Worm (Caenorhabditis elegans) whole organism, L1 larva: Measurements from ENCODE around the gene T04G9.6.

Experiments used
- C34B4.2 ChIP-seq: sonication (generic microtip); optimal IDR thresholded peaks from 2 replicates; lab custom pipeline; 2017; ENCODE audit warnings: mild to moderate bottlenecking, missing genetic modification characterization, missing compliant biosample characterization
- F16B12.6 ChIP-seq: fragments of 150-350 bp; optimal IDR thresholded peaks from 2 replicates; lab custom pipeline; 2014; ENCODE audit warnings: missing biosample characterization, missing genetic modification characterization
- Y116A8C.19 ChIP-seq: sonication (generic microtip); optimal IDR thresholded peaks from 2 replicates; lab custom pipeline; 2016; ENCODE audit warnings: missing compliant biosample characterization, missing genetic modification characterization, borderline replicate concordance
- aly-2 ChIP-seq: fragments of 150-350 bp; optimal IDR thresholded peaks from 2 replicates; lab custom pipeline; 2014; ENCODE audit warnings: missing biosample characterization, missing genetic modification characterization
- blmp-1 ChIP-seq: fragments of 150-350 bp; optimal IDR thresholded peaks from 2 replicates; lab custom pipeline; 2014; ENCODE audit warnings: missing biosample characterization, missing genetic modification characterization
- ceh-63 ChIP-seq: fragments of 200-800 bp; sonication (Bioruptor generic); optimal IDR thresholded peaks from 2 replicates; lab custom pipeline; 2018; ENCODE audit warnings: mild to moderate bottlenecking, missing genetic modification characterization, missing compliant biosample characterization
- ceh-88 ChIP-seq: fragments of 200-800 bp; sonication (Bioruptor generic); IDR thresholded peaks from 2 replicates; pipeline ENCODE4 v1.3.6; 2022; ENCODE audit warnings: missing genetic modification characterization, missing compliant biosample characterization
- ceh-90 ChIP-seq: sonication (generic microtip); optimal IDR thresholded peaks from 2 replicates; lab custom pipeline; 2016; ENCODE audit warnings: missing genetic modification characterization, missing compliant biosample characterization
- ces-1 ChIP-seq: fragments of 150-350 bp; optimal IDR thresholded peaks from 2 replicates; lab custom pipeline; 2014; ENCODE audit warnings: missing biosample characterization, missing genetic modification reagents, missing genetic modification characterization
- dpl-1 ChIP-seq, 3 experiments: fragments of 150-350 bp in 2 of 3; sonication (generic microtip) in 1 of 3; optimal IDR thresholded peaks; 2 replicates each; lab custom pipeline; 2014 to 2017; ENCODE audit warnings: missing biosample characterization in 3 of 3, missing genetic modification characterization in 3 of 3, missing genetic modification reagents in 3 of 3
- elt-2 ChIP-seq: sonication (generic microtip); optimal IDR thresholded peaks from 2 replicates; lab custom pipeline; 2016; ENCODE audit warnings: missing genetic modification characterization, mild to moderate bottlenecking, inconsistent platforms, missing compliant biosample characterization, missing genetic modification reagents
- fkh-4 ChIP-seq: sonication (generic microtip); optimal IDR thresholded peaks from 2 replicates; lab custom pipeline; 2016; ENCODE audit warnings: missing compliant biosample characterization, missing genetic modification characterization, borderline replicate concordance
- fkh-8 ChIP-seq: sonication (generic microtip); optimal IDR thresholded peaks from 2 replicates; lab custom pipeline; 2016; ENCODE audit warnings: mild to moderate bottlenecking, missing genetic modification characterization, missing compliant biosample characterization
- fos-1 ChIP-seq: fragments of 150-350 bp; optimal IDR thresholded peaks from 2 replicates; lab custom pipeline; 2014; ENCODE audit warnings: missing biosample characterization, missing genetic modification characterization
- hlh-4 ChIP-seq: sonication (generic microtip); optimal IDR thresholded peaks from 2 replicates; lab custom pipeline; 2016; ENCODE audit warnings: mild to moderate bottlenecking, missing genetic modification characterization, missing compliant biosample characterization
- irx-1 ChIP-seq: sonication (generic microtip); optimal IDR thresholded peaks from 2 replicates; lab custom pipeline; 2016; ENCODE audit warnings: missing genetic modification characterization, missing compliant biosample characterization
- isw-1 ChIP-seq: fragments of 200-800 bp; sonication (Bioruptor generic); IDR thresholded peaks from 2 replicates; pipeline ENCODE4 v1.3.6; 2022; ENCODE audit warnings: missing genetic modification characterization, missing compliant biosample characterization
- lin-13 ChIP-seq: fragments of 150-350 bp; optimal IDR thresholded peaks from 2 replicates; lab custom pipeline; 2014; ENCODE audit warnings: missing biosample characterization, missing genetic modification reagents, missing genetic modification characterization
- lin-14 ChIP-seq: fragments of 200-800 bp; sonication (Bioruptor generic); optimal IDR thresholded peaks from 2 replicates; lab custom pipeline; 2018; ENCODE audit warnings: mild to moderate bottlenecking, missing genetic modification characterization, moderate library complexity, missing compliant biosample characterization
- lin-39 ChIP-seq: fragments of 150-350 bp; optimal IDR thresholded peaks from 2 replicates; lab custom pipeline; 2014; ENCODE audit warnings: missing biosample characterization, missing genetic modification reagents, missing genetic modification characterization
- lir-3 ChIP-seq: sonication (generic microtip); optimal IDR thresholded peaks from 2 replicates; lab custom pipeline; 2016; ENCODE audit warnings: mild to moderate bottlenecking, missing genetic modification characterization, moderate library complexity, missing compliant biosample characterization; ENCODE audit not compliant: poor library complexity
- lsy-2 ChIP-seq, 2 experiments: fragments of 150-350 bp; optimal IDR thresholded peaks; 2 replicates each; lab custom pipeline; 2014; ENCODE audit warnings: missing biosample characterization in 2 of 2, missing genetic modification characterization in 2 of 2
- mdl-1 ChIP-seq, 2 experiments: fragments of 150-350 bp; optimal IDR thresholded peaks; 2 replicates each; lab custom pipeline; 2014 to 2017; ENCODE audit warnings: missing biosample characterization in 2 of 2, missing genetic modification characterization in 2 of 2, inconsistent platforms in 1 of 2
- mep-1 ChIP-seq: fragments of 150-350 bp; optimal IDR thresholded peaks from 2 replicates; lab custom pipeline; 2014; ENCODE audit warnings: missing biosample characterization, missing genetic modification characterization
- nhr-11 ChIP-seq: fragments of 150-350 bp; optimal IDR thresholded peaks from 2 replicates; lab custom pipeline; 2014; ENCODE audit warnings: missing biosample characterization, missing genetic modification characterization
- nhr-12 ChIP-seq: sonication (generic microtip); optimal IDR thresholded peaks from 2 replicates; lab custom pipeline; 2017; ENCODE audit warnings: missing biosample characterization, missing genetic modification characterization
- nhr-20 ChIP-seq: sonication (generic microtip); optimal IDR thresholded peaks from 2 replicates; lab custom pipeline; 2016; ENCODE audit warnings: mild to moderate bottlenecking, missing genetic modification characterization, missing compliant biosample characterization
- nhr-237 ChIP-seq: fragments of 150-350 bp; optimal IDR thresholded peaks from 2 replicates; lab custom pipeline; 2014; ENCODE audit warnings: missing biosample characterization, missing genetic modification characterization
- nhr-28 ChIP-seq: fragments of 150-350 bp; optimal IDR thresholded peaks from 2 replicates; lab custom pipeline; 2014; ENCODE audit warnings: missing biosample characterization, missing genetic modification characterization
- nhr-71 ChIP-seq: sonication (generic microtip); optimal IDR thresholded peaks from 2 replicates; lab custom pipeline; 2016; ENCODE audit warnings: mild to moderate bottlenecking, missing genetic modification characterization, moderate library complexity, missing compliant biosample characterization
- nhr-84 ChIP-seq: sonication (generic microtip); optimal IDR thresholded peaks from 2 replicates; lab custom pipeline; 2017; ENCODE audit warnings: missing biosample characterization, missing genetic modification characterization
- nhr-85 ChIP-seq: sonication (generic microtip); peaks from one replicate; lab custom pipeline; 2016; ENCODE audit warnings: missing genetic modification characterization, inconsistent platforms, missing compliant biosample characterization
- pax-3 ChIP-seq: fragments of 200-800 bp; sonication (Bioruptor generic); optimal IDR thresholded peaks from 2 replicates; lab custom pipeline; 2018; ENCODE audit warnings: mild to moderate bottlenecking, missing genetic modification characterization, moderate library complexity, missing compliant biosample characterization
- skn-1 ChIP-seq: fragments of 150-350 bp; optimal IDR thresholded peaks from 2 replicates; lab custom pipeline; 2014; ENCODE audit warnings: missing biosample characterization, missing genetic modification characterization
- snu-23 ChIP-seq: sonication (generic microtip); optimal IDR thresholded peaks from 2 replicates; lab custom pipeline; 2016; ENCODE audit warnings: missing genetic modification characterization, missing compliant biosample characterization
- sptf-1 ChIP-seq: fragments of 150-350 bp; optimal IDR thresholded peaks from 2 replicates; lab custom pipeline; 2014; ENCODE audit warnings: missing biosample characterization, missing genetic modification characterization
- sup-37 ChIP-seq: fragments of 200-800 bp; sonication (Bioruptor generic); optimal IDR thresholded peaks from 2 replicates; lab custom pipeline; 2018; ENCODE audit warnings: mild to moderate bottlenecking, missing genetic modification characterization, missing compliant biosample characterization
- swsn-7 ChIP-seq: sonication (generic microtip); optimal IDR thresholded peaks from 2 replicates; lab custom pipeline; 2016; ENCODE audit warnings: missing genetic modification characterization, missing compliant biosample characterization
- tlp-1 ChIP-seq: fragments of 150-350 bp; optimal IDR thresholded peaks from 2 replicates; lab custom pipeline; 2014; ENCODE audit warnings: missing biosample characterization, missing genetic modification characterization
- unc-130 ChIP-seq: fragments of 150-350 bp; optimal IDR thresholded peaks from 2 replicates; lab custom pipeline; 2017; ENCODE audit warnings: missing biosample characterization, missing genetic modification characterization, inconsistent platforms
- unc-62 ChIP-seq: fragments of 150-350 bp; optimal IDR thresholded peaks from 2 replicates; lab custom pipeline; 2014; ENCODE audit warnings: missing biosample characterization, missing genetic modification reagents, missing genetic modification characterization
- vab-15 ChIP-seq: sonication (generic microtip); optimal IDR thresholded peaks from 2 replicates; lab custom pipeline; 2017; ENCODE audit warnings: missing genotype, mild to moderate bottlenecking, missing genetic modification characterization, missing compliant biosample characterization
- xbp-1 ChIP-seq: sonication (generic microtip); optimal IDR thresholded peaks from 2 replicates; lab custom pipeline; 2016; ENCODE audit warnings: missing genetic modification characterization, missing compliant biosample characterization

The T04G9.6 gene

DNA sequence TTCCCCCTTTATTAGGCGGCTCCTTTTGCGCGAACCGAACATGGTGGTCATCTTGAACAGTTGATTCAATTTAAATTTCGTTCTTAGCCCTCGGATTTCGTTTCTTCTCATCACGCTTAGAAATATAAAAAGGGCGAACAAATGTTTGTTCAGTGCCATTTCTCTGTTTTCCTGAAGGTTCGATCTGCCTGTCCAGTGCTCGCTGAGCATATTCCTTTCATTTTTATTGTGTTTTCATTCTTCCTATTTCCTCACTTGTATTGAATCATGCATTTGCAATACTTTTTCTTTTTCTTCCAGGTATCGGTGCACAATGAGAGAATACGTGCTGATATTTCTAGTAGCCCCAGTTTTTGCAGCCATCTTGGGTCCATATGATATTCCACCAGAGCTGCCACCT is 7.3 kb downstream of the T04G9.6 start, which contains the start of gene nas-15:
TSS of gene nas-15 (plus strand) at position 301 of the 400 bp plus-strand sequence.
- TF ChIP-seq sptf-1 (tag; lab: Kevin White, UChicago) (no peak), xbp-1 (tag; lab: Kevin White, UChicago) (no peak), sup-37 (GFP tag; lab: Kevin White, UChicago) (no peak), C34B4.2 (tag; lab: Kevin White, UChicago) (no peak), ceh-90 (tag; lab: Kevin White, UChicago) (no peak), lin-13 (GFP tag; lab: Kevin White, UChicago) (no peak), lin-39 (tag; lab: Kevin White, UChicago) (no peak), nhr-12 (tag; lab: Kevin White, UChicago) (no peak), lsy-2 (tag; optimal IDR thresholded peaks at IDR 0.05; lab: Kevin White, UChicago) (no peak), fkh-4 (no peak), elt-2 (no peak), isw-1 (GFP tag; lab: Robert Waterston, UW) (no peak), nhr-84 (tag; lab: Kevin White, UChicago) (no peak), ces-1 (no peak), nhr-237 (tag; lab: Kevin White, UChicago) (no peak), unc-62 (GFP tag; lab: Kevin White, UChicago) (no peak), swsn-7 (no peak)

DNA sequence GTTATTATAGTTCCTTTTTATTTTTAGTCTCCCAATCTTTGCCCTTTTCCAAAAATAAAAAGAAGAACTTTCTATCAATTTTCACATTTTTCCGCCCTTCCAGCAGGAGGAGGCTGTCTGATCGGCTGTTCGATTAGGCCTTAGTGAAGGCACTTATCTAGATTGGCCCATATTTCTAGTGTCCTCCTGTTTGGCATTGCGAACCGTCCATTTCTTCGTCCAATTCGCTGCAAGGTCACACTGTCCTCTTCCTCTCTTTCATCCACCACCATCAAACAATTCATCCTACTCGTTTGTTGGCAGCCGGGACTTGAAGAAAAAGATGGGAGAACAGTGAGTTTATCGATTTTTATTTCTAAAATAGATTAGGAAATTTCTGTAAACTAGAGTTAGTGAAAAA is 12.6 kb downstream of the T04G9.6 start, which contains the start of gene T04G9.4:
TSS of gene T04G9.4 (plus strand) at position 293 of the 400 bp plus-strand sequence.
- TF ChIP-seq isw-1 (GFP tag; lab: Robert Waterston, UW) (no peak), fos-1 (tag; lab: Kevin White, UChicago) (no peak), nhr-85 (tag; lab: Kevin White, UChicago) (peak; percentile 79), nhr-71 (tag; lab: Kevin White, UChicago) (no peak), nhr-11 (tag; lab: Kevin White, UChicago) (no peak), nhr-20 (tag; lab: Kevin White, UChicago) (peak; percentile 5), ceh-63 (no peak), skn-1 (no peak), dpl-1 (GFP tag; optimal IDR thresholded peaks at IDR 0.05; lab: Kevin White, UChicago) (no peak), nhr-28 (tag; lab: Kevin White, UChicago) (no peak), irx-1 (no peak), ceh-88 (no peak), pax-3 (no peak), lin-14 (GFP tag; lab: Kevin White, UChicago) (peak; percentile 62), blmp-1 (tag; lab: Kevin White, UChicago) (peak; percentile 56), lir-3 (tag; lab: Kevin White, UChicago) (no peak), mdl-1 (tag; optimal IDR thresholded peaks at IDR 0.05; lab: Kevin White, UChicago) (no peak), tlp-1 (tag; lab: Kevin White, UChicago) (no peak), hlh-4 (tag; lab: Kevin White, UChicago) (no peak), vab-15 (no peak), mep-1 (no peak), aly-2 (tag; lab: Kevin White, UChicago) (no peak), fkh-8 (tag; lab: Kevin White, UChicago) (no peak), Y116A8C.19 (no peak), snu-23 (no peak), unc-130 (tag; lab: Kevin White, UChicago) (no peak), F16B12.6 (tag; lab: Kevin White, UChicago) (no peak)
